Worm (Caenorhabditis elegans) whole organism, young adult: ENCODE results near the gene Y73C8B.2.

Experiments
- lsl-1 ChIP-seq: fragments of 200-800 bp; sonication (Bioruptor generic); optimal IDR thresholded peaks from 2 replicates; lab custom pipeline; 2018; ENCODE audit warnings: mild to moderate bottlenecking, missing genetic modification characterization, moderate library complexity, missing compliant biosample characterization
- nhr-27 ChIP-seq: fragments of 200-800 bp; sonication (Bioruptor generic); optimal IDR thresholded peaks from 2 replicates; lab custom pipeline; 2018; ENCODE audit warnings: mild to moderate bottlenecking, missing genetic modification characterization, moderate library complexity, missing compliant biosample characterization
- pha-4 ChIP-seq: fragments of 150-350 bp; sonication (generic microtip); optimal IDR thresholded peaks from 2 replicates; lab custom pipeline; 2014; ENCODE audit warnings: missing biosample characterization, missing genetic modification reagents, missing genetic modification characterization
- unc-62 ChIP-seq: fragments of 150-350 bp; optimal IDR thresholded peaks from 2 replicates; lab custom pipeline; 2014; ENCODE audit warnings: missing biosample characterization, missing genetic modification reagents, missing genetic modification characterization
- ztf-25 ChIP-seq: fragments of 200-800 bp; sonication (Bioruptor generic); IDR thresholded peaks from 2 replicates; pipeline ENCODE4 v1.3.6; 2022; ENCODE audit warnings: missing genetic modification reagents, missing genetic modification characterization, missing compliant biosample characterization

- TF ChIP-seq nhr-27 (tag; lab: Kevin White, UChicago) (no peak), pha-4 (no peak), unc-62 (GFP tag; lab: Kevin White, UChicago) (no peak), ztf-25 (GFP tag; lab: Robert Waterston, UW) (no peak), lsl-1 (GFP tag; lab: Kevin White, UChicago) (no peak)
These were observed 42.9 kb downstream of the Y73C8B.2 start, which contains the start of gene srab-6 for ce11 chrV:3151862-3152261.
